Fruit fly (Drosophila melanogaster) Kc167 (cell line): ENCODE results near the gene CG14395.
"Not testable (repeated sequence)": the region's sequence is repeated elsewhere in the genome, so short reads cannot be mapped to it uniquely, and the experiment has no call there.

Experiments
- Myc ChIP-seq: fragments of >200 bp; optimal IDR thresholded peaks from 2 replicates; lab custom pipeline; 2017; ENCODE audit warnings: missing external identifiers
- Sin3A ChIP-seq: fragments of >200 bp; optimal IDR thresholded peaks from 2 replicates; lab custom pipeline; 2018; ENCODE audit warnings: missing external identifiers
- h ChIP-seq: fragments of >200 bp; optimal IDR thresholded peaks from 3 replicates; lab custom pipeline; 2018; ENCODE audit warnings: missing external identifiers
- insv ChIP-seq: fragments of >200 bp; optimal IDR thresholded peaks from 3 replicates; lab custom pipeline; 2018; ENCODE audit warnings: missing external identifiers
- psq ChIP-seq: fragments of >200 bp; optimal IDR thresholded peaks from 2 replicates; lab custom pipeline; 2017; ENCODE audit warnings: missing external identifiers
- ttk ChIP-seq: sonication (Bioruptor generic); optimal IDR thresholded peaks from 2 replicates; lab custom pipeline; 2017; ENCODE audit warnings: missing external identifiers

DNA sequence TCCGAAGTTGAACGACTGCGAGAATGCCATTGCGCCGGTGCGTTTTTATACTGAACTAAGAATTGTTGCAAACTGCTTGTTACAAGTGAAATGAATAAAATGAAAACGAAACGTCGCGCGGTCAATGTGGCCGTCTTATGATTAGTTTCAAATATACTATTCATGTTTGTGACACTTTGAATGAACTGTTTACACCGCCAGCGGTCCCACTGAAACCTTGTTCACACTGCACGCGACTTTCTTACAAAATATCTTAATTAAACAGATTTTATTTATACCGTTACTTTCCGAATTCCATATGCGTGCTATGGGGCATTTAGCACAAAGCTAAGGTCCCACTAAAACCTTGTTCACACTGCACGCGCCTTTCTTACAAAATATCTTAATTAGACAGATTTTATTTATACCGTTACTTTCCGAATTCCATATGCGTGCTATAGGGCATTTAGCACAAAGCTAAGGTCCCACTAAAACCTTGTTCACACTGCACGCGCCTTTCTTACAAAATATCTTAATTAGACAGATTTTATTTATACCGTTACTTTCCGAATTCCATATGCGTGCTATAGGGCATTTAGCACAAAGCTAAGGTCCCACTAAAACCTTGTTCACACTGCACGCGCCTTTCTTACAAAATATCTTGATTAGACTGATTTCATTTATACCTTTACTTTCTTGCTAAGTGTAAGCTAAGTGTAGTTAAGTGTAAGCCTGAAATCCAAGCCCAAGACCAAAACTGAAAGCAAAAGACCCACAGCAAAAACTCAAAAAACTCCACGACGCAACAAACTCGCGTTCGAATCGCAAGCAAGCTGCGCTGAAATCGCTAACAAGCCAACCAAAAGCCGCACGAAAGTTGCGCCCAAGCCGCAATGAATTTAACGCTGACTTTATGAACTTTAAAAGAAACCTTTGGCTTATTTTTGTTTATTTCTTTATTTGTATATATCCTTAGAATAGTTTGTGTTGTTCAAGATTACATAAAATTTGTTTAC lies 49.8 kb downstream of the CG14395 start, which contains the start of gene PolQ:
- not testable (repeated sequence) for TF ChIP-seq psq (lab: Kevin White, UChicago); Sin3A; h (lab: Kevin White, UChicago); ttk (lab: Kevin White, UChicago); Myc; insv
